Worm (Caenorhabditis elegans) whole organism, L4 larva: Measurements from ENCODE around the gene T22F3.7.
A peak's percentile ranks its signal among the peaks of the same experiment; 100 is the strongest.

Experiments
- F37D6.2 ChIP-seq: sonication (generic microtip); optimal IDR thresholded peaks from 2 replicates; lab custom pipeline; 2016; ENCODE audit warnings: mild to moderate bottlenecking, missing genetic modification characterization, missing compliant biosample characterization
- F44E2.7 ChIP-seq: fragments of 200-800 bp; sonication (Bioruptor generic); IDR thresholded peaks from 2 replicates; pipeline ENCODE4 v2.1.2; 2022; ENCODE audit warnings: missing genetic modification characterization, missing compliant biosample characterization
- F49E8.2 ChIP-seq: sonication (generic microtip); optimal IDR thresholded peaks from 2 replicates; lab custom pipeline; 2016; ENCODE audit warnings: missing compliant biosample characterization, mild to moderate bottlenecking, missing genetic modification characterization, borderline replicate concordance
- T26A8.4 ChIP-seq: fragments of 200-800 bp; sonication (Bioruptor generic); IDR thresholded peaks from 2 replicates; pipeline ENCODE4 v1.3.6; 2022; ENCODE audit warnings: missing genetic modification characterization, missing compliant biosample characterization
- Y105C5A.15 ChIP-seq: fragments of 200-800 bp; sonication (Bioruptor generic); IDR thresholded peaks from 2 replicates; pipeline ENCODE4 v1.3.6; 2022; ENCODE audit warnings: missing genetic modification characterization, missing compliant biosample characterization
- Y48G9A.11 ChIP-seq: fragments of 200-800 bp; sonication (Bioruptor generic); IDR thresholded peaks from 2 replicates; pipeline ENCODE4 v1.3.6; 2022; ENCODE audit warnings: missing genetic modification reagents, missing genetic modification characterization, missing compliant biosample characterization
- Y75B8A.6 ChIP-seq: fragments of 200-800 bp; sonication (Bioruptor generic); IDR thresholded peaks from 2 replicates; pipeline ENCODE4 v1.3.6; 2022; ENCODE audit warnings: missing genetic modification reagents, missing genetic modification characterization, missing compliant biosample characterization
- ZK337.2 ChIP-seq: fragments of 200-800 bp; sonication (Bioruptor generic); IDR thresholded peaks from 2 replicates; pipeline ENCODE4 v1.3.6; 2022; ENCODE audit warnings: missing genetic modification reagents, missing genetic modification characterization, missing compliant biosample characterization
- aha-1 ChIP-seq: fragments of 150-350 bp; peaks from one replicate; lab custom pipeline; 2014; ENCODE audit warnings: missing biosample characterization, missing genetic modification characterization
- aly-2 ChIP-seq: sonication (generic microtip); optimal IDR thresholded peaks from 2 replicates; lab custom pipeline; 2018; ENCODE audit warnings: missing biosample characterization, missing genetic modification characterization
- ama-1 ChIP-seq: fragments of 150-350 bp; optimal IDR thresholded peaks from 2 replicates; lab custom pipeline; 2014; ENCODE audit warnings: inconsistent platforms, mixed read lengths
- arid-1 ChIP-seq: fragments of 200-800 bp; sonication (Bioruptor generic); conservative IDR thresholded peaks from 2 replicates; pipeline ENCODE4 v1.3.6; 2022; ENCODE audit warnings: missing genetic modification reagents, missing genetic modification characterization, missing compliant biosample characterization
- ceh-44 ChIP-seq: fragments of 200-800 bp; sonication (Bioruptor generic); IDR thresholded peaks from 2 replicates; pipeline ENCODE4 v1.3.6; 2022; ENCODE audit warnings: missing genetic modification reagents, missing genetic modification characterization, missing compliant biosample characterization
- ctbp-1 ChIP-seq: fragments of 200-800 bp; sonication (Bioruptor generic); IDR thresholded peaks from 2 replicates; pipeline ENCODE4 v1.3.6; 2022; ENCODE audit warnings: missing genetic modification reagents, missing genetic modification characterization, missing compliant biosample characterization
- daf-16 ChIP-seq, 3 experiments: sonication (generic microtip); optimal IDR thresholded peaks; 2 replicates each; lab custom pipeline; 2016 to 2017; ENCODE audit warnings: missing genetic modification characterization in 3 of 3, missing genetic modification reagents in 3 of 3, mild to moderate bottlenecking in 2 of 3, missing compliant biosample characterization in 2 of 3, missing biosample characterization in 1 of 3, moderate library complexity in 1 of 3
- dmd-6 ChIP-seq: fragments of 200-800 bp; sonication (Bioruptor generic); IDR thresholded peaks from 2 replicates; pipeline ENCODE4 v1.3.6; 2022; ENCODE audit warnings: missing genetic modification reagents, missing genetic modification characterization, missing compliant biosample characterization
- duxl-1 ChIP-seq: sonication (generic microtip); optimal IDR thresholded peaks from 2 replicates; lab custom pipeline; 2016; ENCODE audit warnings: mild to moderate bottlenecking, missing genetic modification characterization, moderate library complexity, missing compliant biosample characterization; ENCODE audit not compliant: poor library complexity
- dve-1 ChIP-seq: sonication (generic microtip); optimal IDR thresholded peaks from 2 replicates; lab custom pipeline; 2017; ENCODE audit warnings: antibody characterized with exemption, mild to moderate bottlenecking, missing genetic modification characterization, missing compliant biosample characterization; ENCODE audit not compliant: insufficient read depth
- fos-1 ChIP-seq: fragments of 150-350 bp; optimal IDR thresholded peaks from 2 replicates; lab custom pipeline; 2014; ENCODE audit warnings: missing biosample characterization, missing genetic modification characterization
- lim-7 ChIP-seq: fragments of 200-800 bp; sonication (Bioruptor generic); IDR thresholded peaks from 2 replicates; pipeline ENCODE4 v1.3.6; 2022; ENCODE audit warnings: missing genetic modification characterization, missing compliant biosample characterization
- lin-1 ChIP-seq: fragments of 200-800 bp; sonication (Bioruptor generic); IDR thresholded peaks from 2 replicates; pipeline ENCODE4 v1.3.6; 2022; ENCODE audit warnings: missing genetic modification reagents, missing genetic modification characterization, missing compliant biosample characterization
- lin-13 ChIP-seq: fragments of 150-350 bp; optimal IDR thresholded peaks from 2 replicates; lab custom pipeline; 2014; ENCODE audit warnings: missing biosample characterization, missing genetic modification reagents, missing genetic modification characterization
- lin-15B ChIP-seq: fragments of 150-350 bp; sonication (generic microtip); optimal IDR thresholded peaks from 3 replicates; lab custom pipeline; 2014; ENCODE audit warnings: missing biosample characterization, missing genetic modification characterization
- lin-29 ChIP-seq: fragments of 200-800 bp; sonication (Bioruptor generic); IDR thresholded peaks from 2 replicates; pipeline ENCODE4 v1.3.6; 2022; ENCODE audit warnings: missing genetic modification reagents, missing genetic modification characterization, missing compliant biosample characterization
- lsy-2 ChIP-seq, 2 experiments: fragments of 150-350 bp in 1 of 2; sonication (generic microtip) in 1 of 2; optimal IDR thresholded peaks; 2 replicates each; lab custom pipeline; 2014 to 2017; ENCODE audit warnings: missing biosample characterization in 2 of 2, missing genetic modification characterization in 2 of 2
- madf-5 ChIP-seq, 2 experiments: fragments of 200-800 bp; sonication (Bioruptor generic); IDR thresholded peaks; 2 replicates each; pipeline ENCODE4 v1.3.6; 2022; ENCODE audit warnings: missing compliant biosample characterization in 2 of 2, missing genetic modification characterization in 2 of 2
- madf-9 ChIP-seq: fragments of 200-800 bp; sonication (Bioruptor generic); conservative IDR thresholded peaks from 2 replicates; pipeline ENCODE4 v1.3.6; 2022; ENCODE audit warnings: missing genetic modification reagents, missing genetic modification characterization, missing compliant biosample characterization
- mdt-29 ChIP-seq: fragments of 200-800 bp; sonication (Bioruptor generic); IDR thresholded peaks from 2 replicates; pipeline ENCODE4 v1.3.6; 2022; ENCODE audit warnings: missing genetic modification reagents, missing genetic modification characterization, missing compliant biosample characterization
- mes-2 ChIP-seq: sonication (generic microtip); optimal IDR thresholded peaks from 2 replicates; lab custom pipeline; 2016; ENCODE audit warnings: missing genotype, mild to moderate bottlenecking, missing genetic modification characterization, missing compliant biosample characterization; ENCODE audit not compliant: poor library complexity, severe bottlenecking
- mxl-3 ChIP-seq: fragments of 200-800 bp; sonication (Bioruptor generic); optimal IDR thresholded peaks from 2 replicates; lab custom pipeline; 2018; ENCODE audit warnings: mild to moderate bottlenecking, missing genetic modification characterization, missing compliant biosample characterization
- nhr-102 ChIP-seq: sonication (generic microtip); optimal IDR thresholded peaks from 2 replicates; lab custom pipeline; 2016; ENCODE audit warnings: mild to moderate bottlenecking, missing genetic modification characterization, moderate library complexity, missing compliant biosample characterization
- nhr-25 ChIP-seq: sonication (generic microtip); optimal IDR thresholded peaks from 2 replicates; lab custom pipeline; 2017; ENCODE audit warnings: missing genetic modification characterization, mild to moderate bottlenecking, missing compliant biosample characterization, antibody characterized with exemption, moderate library complexity, borderline replicate concordance; ENCODE audit not compliant: insufficient read depth
- nhr-41 ChIP-seq: fragments of 200-800 bp; sonication (Bioruptor generic); IDR thresholded peaks from 2 replicates; pipeline ENCODE4 v1.3.6; 2022; ENCODE audit warnings: missing genetic modification reagents, missing genetic modification characterization, missing compliant biosample characterization
- nhr-48 ChIP-seq: sonication (generic microtip); optimal IDR thresholded peaks from 2 replicates; lab custom pipeline; 2016; ENCODE audit warnings: mild to moderate bottlenecking, missing genetic modification characterization, missing compliant biosample characterization
- nhr-77 ChIP-seq: fragments of 150-350 bp; optimal IDR thresholded peaks from 2 replicates; lab custom pipeline; 2014; ENCODE audit warnings: missing biosample characterization, missing genetic modification characterization
- pha-4 ChIP-seq, 2 experiments: fragments of 150-350 bp in 1 of 2; fragments of 200-800 bp in 1 of 2; sonication (Bioruptor generic) in 1 of 2; IDR thresholded peaks in 1 of 2; optimal IDR thresholded peaks in 1 of 2; 2 replicates each; pipeline versions ENCODE4 v1.3.6 to Lab custom; 2014 to 2022; ENCODE audit warnings: missing genetic modification characterization in 2 of 2, missing genetic modification reagents in 2 of 2, missing biosample characterization in 1 of 2, missing compliant biosample characterization in 1 of 2
- php-3 ChIP-seq: fragments of 200-800 bp; sonication (Bioruptor generic); IDR thresholded peaks from 2 replicates; pipeline ENCODE4 v1.3.6; 2022; ENCODE audit warnings: missing genetic modification reagents, missing genetic modification characterization, missing compliant biosample characterization
- pqm-1 ChIP-seq: sonication (generic microtip); optimal IDR thresholded peaks from 2 replicates; lab custom pipeline; 2017; ENCODE audit warnings: missing biosample characterization, missing genetic modification characterization
- set-16 ChIP-seq: fragments of 200-800 bp; sonication (Bioruptor generic); IDR thresholded peaks from 2 replicates; pipeline ENCODE4 v1.3.6; 2022; ENCODE audit warnings: missing genetic modification reagents, missing genetic modification characterization, missing compliant biosample characterization
- snpc-1.2 ChIP-seq: fragments of 200-800 bp; sonication (Bioruptor generic); IDR thresholded peaks from 2 replicates; pipeline ENCODE4 v1.3.6; 2022; ENCODE audit warnings: missing genetic modification reagents, missing genetic modification characterization, missing compliant biosample characterization
- unc-130 ChIP-seq: sonication (generic microtip); optimal IDR thresholded peaks from 2 replicates; lab custom pipeline; 2016; ENCODE audit warnings: missing genetic modification reagents, missing genetic modification characterization, missing compliant biosample characterization
- unc-39 ChIP-seq: sonication (generic microtip); optimal IDR thresholded peaks from 2 replicates; lab custom pipeline; 2017; ENCODE audit warnings: missing biosample characterization, missing genetic modification characterization
- vab-7 ChIP-seq: fragments of 200-800 bp; sonication (Bioruptor generic); IDR thresholded peaks from 2 replicates; pipeline ENCODE4 v1.3.6; 2022; ENCODE audit warnings: missing genetic modification reagents, missing genetic modification characterization, missing compliant biosample characterization

The T22F3.7 gene

ce11 chrV:3585011-3585410, 15.5 kb downstream of the T22F3.7 start (continued):
- no peak for TF ChIP-seq lin-15B (tag; lab: Kevin White, UChicago)
- no peak for TF ChIP-seq Y75B8A.6 (GFP tag; lab: Robert Waterston, UW)
- TF ChIP-seq unc-39 (tag; lab: Kevin White, UChicago): no peak
- TF ChIP-seq dve-1 (tag; lab: Kevin White, UChicago): no peak
- no peak for TF ChIP-seq fos-1
- TF ChIP-seq pha-4 (GFP tag; IDR thresholded peaks at IDR 0.05; lab: Robert Waterston, UW): no peak; the same call in 1 of the 2 replicates
- no peak for TF ChIP-seq pha-4 (tag; optimal IDR thresholded peaks at IDR 0.05; lab: Kevin White, UChicago)
- 0 out of 2 replicates have a peak, but pooled peaks have one; percentile 14 for TF ChIP-seq ZK337.2 (GFP tag; lab: Robert Waterston, UW)
- TF ChIP-seq nhr-77 (tag; lab: Kevin White, UChicago): no peak
- TF ChIP-seq ama-1: peak; percentile 87
- peak; percentile 22 for TF ChIP-seq nhr-102
- 0 out of 2 replicates have a peak, but pooled peaks have one; percentile 14 for TF ChIP-seq vab-7 (GFP tag; lab: Robert Waterston, UW)
- TF ChIP-seq aly-2: no peak
- no peak for TF ChIP-seq mdt-29 (GFP tag; lab: Robert Waterston, UW)
- TF ChIP-seq unc-130 (GFP tag; lab: Kevin White, UChicago): peak; percentile 54
- TF ChIP-seq daf-16 (GFP tag; optimal IDR thresholded peaks at IDR 0.05; lab: Kevin White, UChicago): no peak
- TF ChIP-seq daf-16 (tag; optimal IDR thresholded peaks at IDR 0.05; lab: Kevin White, UChicago): peak; percentile 42
- peak; percentile 78 for TF ChIP-seq Y48G9A.11
- TF ChIP-seq lin-29: no peak

ce11 chrV:3583622-3584021, 16.8 kb downstream of the T22F3.7 start:
- TF ChIP-seq nhr-25 (no peak), Y48G9A.11 (no peak), ctbp-1 (no peak), set-16 (GFP tag; lab: Robert Waterston, UW) (0 out of 2 replicates have a peak, but pooled peaks have one; percentile 19), F37D6.2 (tag; lab: Kevin White, UChicago) (no peak), aha-1 (tag; lab: Kevin White, UChicago) (peak; percentile 94), php-3 (no peak), mxl-3 (GFP tag; lab: Kevin White, UChicago) (no peak), madf-9 (GFP tag; lab: Robert Waterston, UW) (no peak)
- TF ChIP-seq, all 104 proteins: peak for 2

- no peak for TF ChIP-seq lin-13 (GFP tag; lab: Kevin White, UChicago)
- peak; percentile 77 for TF ChIP-seq set-16 (GFP tag; lab: Robert Waterston, UW)
- TF ChIP-seq F37D6.2 (tag; lab: Kevin White, UChicago): no peak
- no peak for TF ChIP-seq pqm-1
These were observed 17.8 kb downstream of the T22F3.7 start for ce11 chrV:3582671-3583070.

- no peak for TF ChIP-seq ctbp-1
- 0 out of 2 replicates have a peak, but pooled peaks have one; percentile 7 for TF ChIP-seq F44E2.7 (GFP tag; lab: Robert Waterston, UW)
- peak in 1 of 2 experiments; percentile 35 for TF ChIP-seq lsy-2 (tag; optimal IDR thresholded peaks at IDR 0.05; lab: Kevin White, UChicago)
- peak; percentile 68; the same call in 1 of the 2 replicates for TF ChIP-seq arid-1 (GFP tag; lab: Robert Waterston, UW)
- TF ChIP-seq snpc-1.2: peak; percentile 72
- TF ChIP-seq mes-2 (tag; lab: Kevin White, UChicago): peak; percentile 21
- peak; percentile 8 for TF ChIP-seq dve-1 (tag; lab: Kevin White, UChicago)
- peak; percentile 20 for TF ChIP-seq nhr-48 (tag; lab: Kevin White, UChicago)
- no peak for TF ChIP-seq nhr-41
- peak; percentile 80 for TF ChIP-seq lim-7 (GFP tag; lab: Robert Waterston, UW)
- TF ChIP-seq mxl-3 (GFP tag; lab: Kevin White, UChicago): no peak
- peak; percentile 75; the same call in 1 of the 2 replicates for TF ChIP-seq Y105C5A.15 (GFP tag; lab: Robert Waterston, UW)
- peak; percentile 39; the same call in 1 of the 2 replicates for TF ChIP-seq ceh-44 (GFP tag; lab: Robert Waterston, UW)
- TF ChIP-seq pha-4 (GFP tag; IDR thresholded peaks at IDR 0.05; lab: Robert Waterston, UW): peak; percentile 75; the same call in 1 of the 2 replicates
- no peak for TF ChIP-seq pha-4 (tag; optimal IDR thresholded peaks at IDR 0.05; lab: Kevin White, UChicago)
- peak; percentile 62 for TF ChIP-seq F49E8.2 (tag; lab: Kevin White, UChicago)
- peak; percentile 8; the same call in 1 of the 2 replicates for TF ChIP-seq dmd-6 (GFP tag; lab: Robert Waterston, UW)
- TF ChIP-seq duxl-1 (tag; lab: Kevin White, UChicago): peak; percentile 25
- peak; percentile 55 to 60; a peak in 1 of 4 replicates for TF ChIP-seq madf-5 (GFP tag; IDR thresholded peaks at IDR 0.05; lab: Robert Waterston, UW)
- TF ChIP-seq T26A8.4: peak; percentile 49
- TF ChIP-seq lin-1 (GFP tag; lab: Robert Waterston, UW): 0 out of 2 replicates have a peak, but pooled peaks have one; percentile 21
- TF ChIP-seq nhr-102: peak; percentile 1
These were observed 18.4 kb downstream of the T22F3.7 start for ce11 chrV:3582086-3582485.
